Fruit fly (Drosophila melanogaster) whole organism, embryonic: ENCODE measurements around the gene CG13982.

ENCODE experiments used
- B-H1 ChIP-seq: fragments of 200-800 bp; sonication (Bioruptor generic); IDR thresholded peaks from 3 replicates; pipeline ENCODE4 v1.3.6; 2022; ENCODE audit warnings: missing biosample characterization, missing genetic modification characterization
- CG10267 ChIP-seq: fragments of 200-800 bp; sonication (Bioruptor generic); optimal IDR thresholded peaks from 2 replicates; lab custom pipeline; 2018; ENCODE audit warnings: missing biosample characterization, mild to moderate bottlenecking, missing genetic modification characterization, moderate library complexity
- CG10321 ChIP-seq: fragments of 200-800 bp; sonication (Bioruptor generic); IDR thresholded peaks from 2 replicates; pipeline ENCODE4 v1.3.6; 2022; ENCODE audit warnings: missing biosample characterization, missing genetic modification characterization
- CG15269 ChIP-seq: fragments of 200-800 bp; sonication (Bioruptor generic); optimal IDR thresholded peaks from 2 replicates; lab custom pipeline; 2018; ENCODE audit warnings: missing biosample characterization, mild to moderate bottlenecking, missing genetic modification characterization, moderate library complexity
- CG16815 ChIP-seq: fragments of 200-800 bp; sonication (Bioruptor generic); optimal IDR thresholded peaks from 3 replicates; lab custom pipeline; 2017; ENCODE audit warnings: missing biosample characterization, mild to moderate bottlenecking, missing genetic modification characterization
- CG17361 ChIP-seq: fragments of 200-800 bp; sonication (Bioruptor generic); IDR thresholded peaks from 3 replicates; pipeline ENCODE4 v1.3.6; 2022; ENCODE audit warnings: missing biosample characterization, missing genetic modification characterization
- CG17385 ChIP-seq: fragments of 200-800 bp; sonication (Bioruptor generic); optimal IDR thresholded peaks from 3 replicates; lab custom pipeline; 2018; ENCODE audit warnings: missing biosample characterization, mild to moderate bottlenecking, missing genetic modification characterization
- CG17568 ChIP-seq: fragments of 200-800 bp; sonication (Bioruptor generic); optimal IDR thresholded peaks from 2 replicates; lab custom pipeline; 2018; ENCODE audit warnings: missing biosample characterization, mild to moderate bottlenecking, missing genetic modification characterization, moderate library complexity
- CG2120 ChIP-seq: fragments of 200-800 bp; sonication (Bioruptor generic); optimal IDR thresholded peaks from 3 replicates; lab custom pipeline; 2016; ENCODE audit warnings: missing biosample characterization, missing genetic modification characterization
- CG2875 ChIP-seq: fragments of 200-800 bp; sonication (Bioruptor generic); optimal IDR thresholded peaks from 2 replicates; lab custom pipeline; 2017; ENCODE audit warnings: missing biosample characterization, mild to moderate bottlenecking, missing genetic modification characterization, missing genetic modification reagents
- CG42726 ChIP-seq: fragments of 200-800 bp; sonication (Bioruptor generic); IDR thresholded peaks from 2 replicates; pipeline ENCODE4 v1.3.6; 2022; ENCODE audit warnings: missing biosample characterization, missing genetic modification characterization; ENCODE audit not compliant: partially characterized antibody
- CG4854 ChIP-seq: fragments of 200-800 bp; sonication (Bioruptor generic); optimal IDR thresholded peaks from 2 replicates; lab custom pipeline; 2016; ENCODE audit warnings: missing biosample characterization, missing genetic modification characterization, inconsistent platforms
- CG6765 ChIP-seq: fragments of 200-800 bp; sonication (Bioruptor generic); optimal IDR thresholded peaks from 3 replicates; lab custom pipeline; 2017; ENCODE audit warnings: missing biosample characterization, mild to moderate bottlenecking, missing genetic modification characterization
- CG7987 ChIP-seq: fragments of 200-800 bp; sonication (Bioruptor generic); optimal IDR thresholded peaks from 2 replicates; lab custom pipeline; 2018; ENCODE audit warnings: missing biosample characterization, mild to moderate bottlenecking, missing genetic modification characterization, moderate library complexity
- CG8765 ChIP-seq: fragments of 200-800 bp; sonication (Bioruptor generic); IDR thresholded peaks from 2 replicates; pipeline ENCODE4 v1.3.6; 2022; ENCODE audit warnings: missing biosample characterization, missing genetic modification characterization
- CG8924 ChIP-seq: fragments of 200-800 bp; optimal IDR thresholded peaks from 3 replicates; lab custom pipeline; 2019; ENCODE audit warnings: missing biosample characterization, mild to moderate bottlenecking, missing genetic modification characterization, moderate library complexity
- Deaf1 ChIP-seq: fragments of 200-800 bp; optimal IDR thresholded peaks from 3 replicates; lab custom pipeline; 2019; ENCODE audit warnings: missing biosample characterization, mild to moderate bottlenecking, missing genetic modification characterization, moderate library complexity
- Dll ChIP-seq: fragments of 200-800 bp; sonication (Bioruptor generic); IDR thresholded peaks from 4 replicates; pipeline ENCODE4 v1.3.6; 2022; ENCODE audit warnings: missing biosample characterization, missing genetic modification characterization; ENCODE audit not compliant: partially characterized antibody
- HLH4C ChIP-seq: fragments of 200-800 bp; sonication (Bioruptor generic); IDR thresholded peaks from 3 replicates; pipeline ENCODE4 v1.3.6; 2022; ENCODE audit warnings: missing biosample characterization, missing genetic modification characterization; ENCODE audit not compliant: partially characterized antibody
- HmgD ChIP-seq: fragments of 200-800 bp; sonication (Bioruptor generic); optimal IDR thresholded peaks from 3 replicates; lab custom pipeline; 2016; ENCODE audit warnings: missing biosample characterization, missing genetic modification characterization
- HmgZ ChIP-seq: fragments of 200-800 bp; sonication (Bioruptor generic); optimal IDR thresholded peaks from 2 replicates; lab custom pipeline; 2018; ENCODE audit warnings: missing biosample characterization, mild to moderate bottlenecking, missing genetic modification characterization
- Hr3 ChIP-seq: fragments of 200-800 bp; sonication (Bioruptor generic); optimal IDR thresholded peaks from 3 replicates; lab custom pipeline; 2016; ENCODE audit warnings: missing biosample characterization, missing genetic modification characterization
- Hr39 ChIP-seq: fragments of >200 bp; optimal IDR thresholded peaks from 2 replicates; lab custom pipeline; 2017
- Hr51 ChIP-seq, 2 experiments: fragments of 200-800 bp; sonication (Bioruptor generic); optimal IDR thresholded peaks; 2 replicates in 1 of 2; 3 replicates in 1 of 2; lab custom pipeline; 2016 to 2018; ENCODE audit warnings: missing biosample characterization in 2 of 2, missing genetic modification characterization in 2 of 2, mild to moderate bottlenecking in 1 of 2, moderate library complexity in 1 of 2
- Hr78 ChIP-seq, 2 experiments: fragments of 200-800 bp in 1 of 2; fragments of >200 bp in 1 of 2; sonication (Bioruptor generic) in 1 of 2; optimal IDR thresholded peaks; 2 replicates each; lab custom pipeline; 2017 to 2019; ENCODE audit warnings: missing biosample characterization in 2 of 2, missing genetic modification characterization in 2 of 2, mild to moderate bottlenecking in 1 of 2, moderate library complexity in 1 of 2
- Jarid2 ChIP-seq: fragments of 200-800 bp; sonication (Bioruptor generic); optimal IDR thresholded peaks from 3 replicates; lab custom pipeline; 2017; ENCODE audit warnings: mild to moderate bottlenecking, missing biosample characterization, missing genetic modification reagents, missing genetic modification characterization
- Mad ChIP-seq: fragments of 200-800 bp; sonication (Bioruptor generic); optimal IDR thresholded peaks from 2 replicates; lab custom pipeline; 2016; ENCODE audit warnings: missing biosample characterization, missing genetic modification characterization
- NK7.1 ChIP-seq: fragments of 200-800 bp; sonication (Bioruptor generic); optimal IDR thresholded peaks from 3 replicates; lab custom pipeline; 2016; ENCODE audit warnings: missing biosample characterization, missing genetic modification characterization
- Nf-YA ChIP-seq: fragments of 200-800 bp; sonication (Bioruptor generic); IDR thresholded peaks from 2 replicates; pipeline ENCODE4 v1.3.6; 2022; ENCODE audit warnings: missing biosample characterization, missing genetic modification characterization
- NfI ChIP-seq: fragments of 200-800 bp; sonication (Bioruptor generic); optimal IDR thresholded peaks from 3 replicates; lab custom pipeline; 2018; ENCODE audit warnings: missing biosample characterization, mild to moderate bottlenecking, missing genetic modification characterization, moderate library complexity
- Oaz ChIP-seq: fragments of 200-800 bp; sonication (Bioruptor generic); IDR thresholded peaks from 2 replicates; pipeline ENCODE4 v1.3.6; 2022; ENCODE audit warnings: missing biosample characterization, missing genetic modification characterization
- Sry-β ChIP-seq: fragments of 200-800 bp; sonication (Bioruptor generic); optimal IDR thresholded peaks from 2 replicates; lab custom pipeline; 2018; ENCODE audit warnings: missing biosample characterization, mild to moderate bottlenecking, missing genetic modification characterization, moderate library complexity
- Sry-δ ChIP-seq: fragments of 200-800 bp; sonication (Bioruptor generic); optimal IDR thresholded peaks from 2 replicates; lab custom pipeline; 2016; ENCODE audit warnings: missing biosample characterization, missing genetic modification characterization
- ac ChIP-seq: fragments of 200-800 bp; sonication (Bioruptor generic); optimal IDR thresholded peaks from 3 replicates; lab custom pipeline; 2017; ENCODE audit warnings: missing biosample characterization, mild to moderate bottlenecking, missing genetic modification characterization
- bcd ChIP-seq: fragments of 200-800 bp; sonication (Bioruptor generic); optimal IDR thresholded peaks from 2 replicates; lab custom pipeline; 2017; ENCODE audit warnings: missing biosample characterization, mild to moderate bottlenecking, missing genetic modification characterization
- bsh ChIP-seq, 2 experiments: fragments of 200-800 bp; sonication (Bioruptor generic); optimal IDR thresholded peaks; 2 replicates each; lab custom pipeline; 2017 to 2018; ENCODE audit warnings: mild to moderate bottlenecking in 2 of 2, missing biosample characterization in 2 of 2, missing genetic modification characterization in 2 of 2, moderate library complexity in 1 of 2
- caup ChIP-seq: fragments of 200-800 bp; sonication (Bioruptor generic); optimal IDR thresholded peaks from 3 replicates; lab custom pipeline; 2017; ENCODE audit warnings: missing biosample characterization, mild to moderate bottlenecking, missing genetic modification characterization, moderate library complexity; ENCODE audit not compliant: severe bottlenecking
- da ChIP-seq: fragments of 200-800 bp; sonication (Bioruptor generic); optimal IDR thresholded peaks from 2 replicates; lab custom pipeline; 2016; ENCODE audit warnings: missing biosample characterization, missing genetic modification characterization
- dysf ChIP-seq: fragments of 200-800 bp; sonication (Bioruptor generic); IDR thresholded peaks from 3 replicates; pipeline ENCODE4 v1.3.6; 2022; ENCODE audit warnings: missing biosample characterization, missing genetic modification characterization
- exex ChIP-seq: fragments of 200-800 bp; sonication (Bioruptor generic); optimal IDR thresholded peaks from 4 replicates; lab custom pipeline; 2018; ENCODE audit warnings: missing biosample characterization, mild to moderate bottlenecking, missing genetic modification characterization, moderate library complexity
- ftz-f1 ChIP-seq: fragments of 200-800 bp; sonication (Bioruptor generic); optimal IDR thresholded peaks from 2 replicates; lab custom pipeline; 2016; ENCODE audit warnings: missing biosample characterization, missing genetic modification characterization
- lbe ChIP-seq: fragments of 200-800 bp; sonication (Bioruptor generic); optimal IDR thresholded peaks from 2 replicates; lab custom pipeline; 2016; ENCODE audit warnings: missing biosample characterization, mild to moderate bottlenecking, missing genetic modification characterization
- pum ChIP-seq: fragments of 200-800 bp; sonication (Bioruptor generic); optimal IDR thresholded peaks from 2 replicates; lab custom pipeline; 2016; ENCODE audit warnings: missing biosample characterization, missing genetic modification characterization
- ranshi ChIP-seq: fragments of 200-800 bp; sonication (Bioruptor generic); IDR thresholded peaks from 2 replicates; pipeline ENCODE4 v1.3.6; 2022; ENCODE audit warnings: missing biosample characterization, missing genetic modification characterization
- ro ChIP-seq: fragments of 200-800 bp; sonication (Bioruptor generic); IDR thresholded peaks from 2 replicates; pipeline ENCODE4 v1.3.6; 2022; ENCODE audit warnings: missing biosample characterization, missing genetic modification characterization
- sd ChIP-seq: fragments of 200-800 bp; sonication (Bioruptor generic); optimal IDR thresholded peaks from 3 replicates; lab custom pipeline; 2018; ENCODE audit warnings: missing biosample characterization, mild to moderate bottlenecking, missing genetic modification characterization, moderate library complexity
- sima ChIP-seq: fragments of 200-800 bp; sonication (Bioruptor generic); optimal IDR thresholded peaks from 2 replicates; lab custom pipeline; 2016; ENCODE audit warnings: missing biosample characterization, missing genetic modification characterization
- ssp ChIP-seq: fragments of 200-800 bp; sonication (Bioruptor generic); IDR thresholded peaks from 2 replicates; pipeline ENCODE4 v1.3.6; 2022; ENCODE audit warnings: missing biosample characterization, missing genetic modification characterization
- stwl ChIP-seq: fragments of 200-800 bp; sonication (Bioruptor generic); optimal IDR thresholded peaks from 3 replicates; lab custom pipeline; 2018; ENCODE audit warnings: missing biosample characterization, mild to moderate bottlenecking, missing genetic modification characterization, moderate library complexity

The CG13982 gene

dm6 chr2L:6457583-6457982 is 45.5 kb downstream of the CG13982 start:
- no peak for TF ChIP-seq bcd (GFP tag; lab: Kevin White, UChicago)
- no peak for TF ChIP-seq Mad (GFP tag; lab: Kevin White, UChicago)
- 0 out of 3 replicates have a peak, but pooled peaks have one; percentile 9 for TF ChIP-seq HLH4C
- TF ChIP-seq CG17568 (GFP tag; lab: Kevin White, UChicago), result no peak

dm6 chr2L:6461497-6461896 is 49.4 kb downstream of the CG13982 start:
- TF ChIP-seq caup (GFP tag; lab: Kevin White, UChicago), result peak; percentile 7
- no peak for TF ChIP-seq Oaz (GFP tag; lab: Robert Waterston, UW)
- no peak for TF ChIP-seq CG2120
- TF ChIP-seq Nf-YA (GFP tag; lab: Robert Waterston, UW), result 0 out of 2 replicates have a peak, but pooled peaks have one; percentile 16
- TF ChIP-seq Jarid2 (GFP tag; lab: Kevin White, UChicago), result no peak
- TF ChIP-seq CG15269 (tag; lab: Kevin White, UChicago), result peak; percentile 16
- peak; percentile 12 for TF ChIP-seq HmgZ
- TF ChIP-seq ssp, result no peak
- peak; percentile 54 for TF ChIP-seq CG17568 (GFP tag; lab: Kevin White, UChicago)
- peak; percentile 52 for TF ChIP-seq lbe (GFP tag; lab: Kevin White, UChicago)
- TF ChIP-seq Dll, result no peak
- no peak for TF ChIP-seq NK7.1 (GFP tag; lab: Kevin White, UChicago)
- TF ChIP-seq CG17385, result peak; percentile 17
- TF ChIP-seq CG10267 (tag; lab: Kevin White, UChicago), result no peak
- no peak for TF ChIP-seq CG8924
- TF ChIP-seq stwl (tag; lab: Kevin White, UChicago), result no peak
- no peak for TF ChIP-seq dysf
- no peak for TF ChIP-seq CG42726 (GFP tag; lab: Robert Waterston, UW)
- TF ChIP-seq sima (GFP tag; lab: Kevin White, UChicago), result no peak
- peak; percentile 24 for TF ChIP-seq CG6765 (GFP tag; lab: Kevin White, UChicago)
- TF ChIP-seq ac (GFP tag; lab: Kevin White, UChicago), result no peak
- no peak for TF ChIP-seq HmgD (GFP tag; lab: Kevin White, UChicago)
- TF ChIP-seq ro, result no peak
- TF ChIP-seq Hr51 (GFP tag; optimal IDR thresholded peaks at IDR 0.05; lab: Kevin White, UChicago), result no peak
- TF ChIP-seq CG16815, result no peak
- TF ChIP-seq Deaf1 (tag; lab: Kevin White, UChicago), result no peak
- peak; percentile 65 for TF ChIP-seq CG7987
- no peak for TF ChIP-seq ranshi
- peak; percentile 23 for TF ChIP-seq CG4854 (GFP tag; lab: Kevin White, UChicago)
- peak; percentile 18 for TF ChIP-seq Sry-β (GFP tag; lab: Kevin White, UChicago)
- TF ChIP-seq sd (tag; lab: Kevin White, UChicago), result no peak
- peak; percentile 71 for TF ChIP-seq CG2875 (GFP tag; lab: Kevin White, UChicago)
- TF ChIP-seq pum, result no peak
- TF ChIP-seq Sry-δ (GFP tag; lab: Kevin White, UChicago), result no peak
- no peak for TF ChIP-seq CG10321 (GFP tag; lab: Robert Waterston, UW)
- TF ChIP-seq ftz-f1 (GFP tag; lab: Kevin White, UChicago), result no peak
- no peak for TF ChIP-seq da (GFP tag; lab: Kevin White, UChicago)
- TF ChIP-seq CG17361 (GFP tag; lab: Robert Waterston, UW), result no peak
- no peak for TF ChIP-seq Hr78 (GFP tag; optimal IDR thresholded peaks at IDR 0.05; lab: Kevin White, UChicago)
- TF ChIP-seq CG8765 (GFP tag; lab: Robert Waterston, UW), result no peak
- TF ChIP-seq exex (tag; lab: Kevin White, UChicago), result no peak
- no peak for TF ChIP-seq Hr39 (lab: Kevin White, UChicago)
- TF ChIP-seq Hr3 (GFP tag; lab: Kevin White, UChicago), result no peak
- no peak; the same call in 2 of the 3 replicates for TF ChIP-seq B-H1 (GFP tag; lab: Robert Waterston, UW)
- TF ChIP-seq NfI, result no peak
- TF ChIP-seq bsh (GFP tag; optimal IDR thresholded peaks at IDR 0.05; lab: Kevin White, UChicago), result peak in 1 of 2 experiments; percentile 42
